Fruit fly (Drosophila melanogaster): ENCODE measurements around the gene Pak3.

Pak3 gene

dm6 chr3R:16441367-16441923 lies 12.2 kb downstream of the Pak3 start, which contains the start of gene ema (continued):
- TF ChIP-seq CG3281 (GFP tag; optimal IDR thresholded peaks at IDR 0.05) (peak; percentile 28), CG15269 (tag; optimal IDR thresholded peaks at IDR 0.05) (no peak), Blimp-1 (GFP tag; optimal IDR thresholded peaks at IDR 0.05) (no peak), CG4730 (GFP tag; IDR thresholded peaks at IDR 0.05) (no peak), zfh1 (GFP tag; IDR thresholded peaks at IDR 0.05) (no peak), slou (GFP tag; optimal IDR thresholded peaks at IDR 0.05) (no peak), CG4404 (GFP tag; IDR thresholded peaks at IDR 0.05) (no peak), pho (GFP tag; optimal IDR thresholded peaks at IDR 0.05) (peak; percentile 17), CG6854 (GFP tag; optimal IDR thresholded peaks at IDR 0.05) (no peak), slbo (GFP tag; IDR thresholded peaks at IDR 0.05) (peak; percentile 56), CG6765 (GFP tag; optimal IDR thresholded peaks at IDR 0.05) (peak; percentile 5), CG4328 (GFP tag; optimal IDR thresholded peaks at IDR 0.05) (no peak), CG12942 (GFP tag; optimal IDR thresholded peaks at IDR 0.05) (peak; percentile 3), CG4617 (GFP tag; optimal IDR thresholded peaks at IDR 0.05; ENCODE audit: borderline replicate concordance) (peak; percentile 58), Sox102F (GFP tag; optimal IDR thresholded peaks at IDR 0.05) (no peak), Max (GFP tag; optimal IDR thresholded peaks at IDR 0.05) (peak; percentile 25), CG8281 (tag; optimal IDR thresholded peaks at IDR 0.05) (no peak), CTCF (GFP tag; optimal IDR thresholded peaks at IDR 0.05) (no peak), cas (GFP tag; IDR thresholded peaks at IDR 0.05) (no peak), D (optimal IDR thresholded peaks at IDR 0.05) (no peak), D (GFP tag; optimal IDR thresholded peaks at IDR 0.05) (no peak), tup (GFP tag; optimal IDR thresholded peaks at IDR 0.05) (no peak), stc (GFP tag; IDR thresholded peaks at IDR 0.05) (no peak), CG2120 (GFP tag; optimal IDR thresholded peaks at IDR 0.05) (peak; percentile 62), CG15514 (GFP tag; optimal IDR thresholded peaks at IDR 0.05) (peak; percentile 98), Hmr (GFP tag; optimal IDR thresholded peaks at IDR 0.05) (no peak), en (GFP tag; optimal IDR thresholded peaks at IDR 0.05) (no peak), cg (GFP tag; optimal IDR thresholded peaks at IDR 0.05) (no peak), CG13296 (GFP tag; optimal IDR thresholded peaks at IDR 0.05) (peak; percentile 26), MBD-R2 (GFP tag; IDR thresholded peaks at IDR 0.05) (peak; percentile 96), nerfin-2 (GFP tag; IDR thresholded peaks at IDR 0.05; ENCODE audit: partially characterized antibody) (no peak), cwo (GFP tag; optimal IDR thresholded peaks at IDR 0.05) (no peak), Xrp1 (GFP tag; IDR thresholded peaks at IDR 0.05) (peak; percentile 28; the same call in 1 of the 2 replicates), CG30403 (GFP tag; optimal IDR thresholded peaks at IDR 0.05) (peak; percentile 48), pnt (GFP tag; optimal IDR thresholded peaks at IDR 0.05) (no peak), fu2 (GFP tag; optimal IDR thresholded peaks at IDR 0.05) (no peak), Kr (GFP tag; optimal IDR thresholded peaks at IDR 0.05) (no peak), CG14860 (GFP tag; IDR thresholded peaks at IDR 0.05; ENCODE audit: partially characterized antibody) (no peak), CG2199 (GFP tag; IDR thresholded peaks at IDR 0.05) (no peak), CrebB (tag; optimal IDR thresholded peaks at IDR 0.05) (peak; percentile 27), CG7928 (GFP tag; optimal IDR thresholded peaks at IDR 0.05) (no peak), CG31388 (GFP tag; optimal IDR thresholded peaks at IDR 0.05) (no peak), nau (GFP tag; optimal IDR thresholded peaks at IDR 0.05) (no peak), CG11504 (tag; optimal IDR thresholded peaks at IDR 0.05) (no peak), twi (tag; optimal IDR thresholded peaks at IDR 0.05) (no peak), sqz (GFP tag; optimal IDR thresholded peaks at IDR 0.05) (no peak), CG14441 (GFP tag; IDR thresholded peaks at IDR 0.05) (no peak), ewg (GFP tag; optimal IDR thresholded peaks at IDR 0.05) (no peak), Doc3 (GFP tag; IDR thresholded peaks at IDR 0.05; ENCODE audit: partially characterized antibody) (no peak), pzg (GFP tag; optimal IDR thresholded peaks at IDR 0.05) (peak; percentile 66), CHES-1-like (GFP tag; optimal IDR thresholded peaks at IDR 0.05) (peak; percentile 23)
